Fruit fly (Drosophila melanogaster) whole organism, pupa: ENCODE results near the gene CG7992.

Source experiments
- CG10348 ChIP-seq: fragments of 200-800 bp; sonication (Bioruptor generic); IDR thresholded peaks from 2 replicates; pipeline ENCODE4 v1.3.6; 2022; ENCODE audit warnings: missing biosample characterization, missing genetic modification characterization
- CG12605 ChIP-seq: fragments of 200-800 bp; sonication (Bioruptor generic); IDR thresholded peaks from 2 replicates; pipeline ENCODE4 v1.3.6; 2022; ENCODE audit warnings: missing biosample characterization, missing genetic modification characterization
- CG13204 ChIP-seq: fragments of 200-800 bp; sonication (Bioruptor generic); optimal IDR thresholded peaks from 2 replicates; lab custom pipeline; 2018; ENCODE audit warnings: missing biosample characterization, mild to moderate bottlenecking, missing genetic modification characterization, moderate library complexity
- CG14655 ChIP-seq: fragments of 200-800 bp; sonication (Bioruptor generic); optimal IDR thresholded peaks from 3 replicates; lab custom pipeline; 2017; ENCODE audit warnings: mild to moderate bottlenecking, missing biosample characterization, missing genetic modification reagents, missing genetic modification characterization
- CG15710 ChIP-seq: fragments of 200-800 bp; sonication (Bioruptor generic); optimal IDR thresholded peaks from 2 replicates; lab custom pipeline; 2018; ENCODE audit warnings: missing biosample characterization, mild to moderate bottlenecking, missing genetic modification characterization, moderate library complexity
- CG17806 ChIP-seq: fragments of 200-800 bp; sonication (Bioruptor generic); optimal IDR thresholded peaks from 2 replicates; lab custom pipeline; 2018; ENCODE audit warnings: missing biosample characterization, mild to moderate bottlenecking, missing genetic modification characterization, moderate library complexity
- CG32121 ChIP-seq: fragments of 200-800 bp; sonication (Bioruptor generic); IDR thresholded peaks from 2 replicates; pipeline ENCODE4 v1.3.6; 2022; ENCODE audit warnings: missing biosample characterization, missing genetic modification characterization
- CG34367 ChIP-seq: fragments of 200-800 bp; sonication (Bioruptor generic); optimal IDR thresholded peaks from 2 replicates; lab custom pipeline; 2018; ENCODE audit warnings: missing biosample characterization, mild to moderate bottlenecking, missing genetic modification characterization
- CG4496 ChIP-seq: fragments of 200-800 bp; sonication (Bioruptor generic); IDR thresholded peaks from 3 replicates; pipeline ENCODE4 v1.3.6; 2022; ENCODE audit warnings: missing biosample characterization, missing genetic modification characterization
- CG8159 ChIP-seq: fragments of 200-800 bp; sonication (Bioruptor generic); optimal IDR thresholded peaks from 3 replicates; lab custom pipeline; 2018; ENCODE audit warnings: missing biosample characterization, mild to moderate bottlenecking, missing genetic modification characterization, moderate library complexity
- CG8301 ChIP-seq: fragments of 200-800 bp; sonication (Bioruptor generic); optimal IDR thresholded peaks from 2 replicates; lab custom pipeline; 2018; ENCODE audit warnings: missing biosample characterization, mild to moderate bottlenecking, missing genetic modification characterization
- CG9948 ChIP-seq: fragments of 200-800 bp; sonication (Bioruptor generic); optimal IDR thresholded peaks from 2 replicates; lab custom pipeline; 2018; ENCODE audit warnings: missing biosample characterization, mild to moderate bottlenecking, missing genetic modification characterization, moderate library complexity
- D1 ChIP-seq: fragments of 200-800 bp; sonication (Bioruptor generic); optimal IDR thresholded peaks from 2 replicates; lab custom pipeline; 2018; ENCODE audit warnings: missing biosample characterization, mild to moderate bottlenecking, missing genetic modification characterization, moderate library complexity
- EcR ChIP-seq: fragments of 200-800 bp; sonication (Bioruptor generic); optimal IDR thresholded peaks from 3 replicates; lab custom pipeline; 2019; ENCODE audit warnings: missing biosample characterization, missing genetic modification characterization, mild to moderate bottlenecking, moderate library complexity, missing genetic modification reagents
- Ets98B ChIP-seq: fragments of 200-800 bp; sonication (Bioruptor generic); IDR thresholded peaks from 2 replicates; pipeline ENCODE4 v1.3.6; 2022; ENCODE audit warnings: missing biosample characterization, missing genetic modification characterization
- Pif1A ChIP-seq: fragments of 200-800 bp; sonication (Bioruptor generic); optimal IDR thresholded peaks from 3 replicates; lab custom pipeline; 2016; ENCODE audit warnings: missing biosample characterization, missing genetic modification characterization
- Pif1B ChIP-seq: fragments of 200-800 bp; sonication (Bioruptor generic); optimal IDR thresholded peaks from 3 replicates; lab custom pipeline; 2016; ENCODE audit warnings: missing biosample characterization, missing genetic modification characterization
- Snoo ChIP-seq: fragments of 200-800 bp; sonication (Bioruptor generic); optimal IDR thresholded peaks from 3 replicates; lab custom pipeline; 2017; ENCODE audit warnings: missing biosample characterization, mild to moderate bottlenecking, missing genetic modification characterization, inconsistent platforms
- fd96Ca ChIP-seq: fragments of 200-800 bp; sonication (Bioruptor generic); IDR thresholded peaks from 3 replicates; pipeline ENCODE4 v1.3.6; 2022; ENCODE audit warnings: missing biosample characterization, missing genetic modification characterization
- gl ChIP-seq: fragments of 200-800 bp; sonication (Bioruptor generic); optimal IDR thresholded peaks from 2 replicates; lab custom pipeline; 2018; ENCODE audit warnings: missing biosample characterization, mild to moderate bottlenecking, missing genetic modification characterization
- rn ChIP-seq: fragments of 200-800 bp; sonication (Bioruptor generic); IDR thresholded peaks from 2 replicates; pipeline ENCODE4 v1.3.6; 2022; ENCODE audit warnings: missing biosample characterization, missing genetic modification characterization

The CG7992 gene

dm6 chrX:19243379-19243834 is 3.6 kb downstream of the CG7992 start, which contains the start of gene CG7889:
CG7889 (plus strand) TSS chrX:19243631.
- TF ChIP-seq CG17806 (no peak), fd96Ca (no peak), CG15710 (no peak), CG32121 (no peak), Ets98B (GFP tag; lab: Robert Waterston, UW) (no peak), CG9948 (tag; lab: Kevin White, UChicago) (no peak), CG12605 (GFP tag; lab: Robert Waterston, UW) (peak; percentile 17; the same call in 1 of the 2 replicates), Pif1B (GFP tag; lab: Kevin White, UChicago) (no peak), CG4496 (GFP tag; lab: Robert Waterston, UW) (no peak), D1 (tag; lab: Kevin White, UChicago) (peak; percentile 8), CG14655 (GFP tag; lab: Kevin White, UChicago) (no peak), gl (tag; lab: Kevin White, UChicago) (no peak), CG8159 (tag; lab: Kevin White, UChicago) (peak; percentile 48), CG10348 (GFP tag; lab: Robert Waterston, UW) (no peak), CG8301 (tag; lab: Kevin White, UChicago) (peak; percentile 31), CG13204 (GFP tag; lab: Kevin White, UChicago) (no peak), CG34367 (tag; lab: Kevin White, UChicago) (no peak), Pif1A (GFP tag; lab: Kevin White, UChicago) (peak; percentile 31), Snoo (no peak), rn (GFP tag; lab: Robert Waterston, UW) (no peak), EcR (no peak)
- TF ChIP-seq, all 21 proteins: peak for 5

- TF ChIP-seq CG14655 (GFP tag; lab: Kevin White, UChicago), result no peak
- no peak for TF ChIP-seq fd96Ca
- no peak for TF ChIP-seq Pif1A (GFP tag; lab: Kevin White, UChicago)
- no peak for TF ChIP-seq CG8159 (tag; lab: Kevin White, UChicago)
- TF ChIP-seq CG10348 (GFP tag; lab: Robert Waterston, UW), result no peak
- TF ChIP-seq rn (GFP tag; lab: Robert Waterston, UW), result no peak
- TF ChIP-seq CG4496 (GFP tag; lab: Robert Waterston, UW), result no peak
- TF ChIP-seq CG15710, result no peak
- TF ChIP-seq CG32121, result no peak
- TF ChIP-seq D1 (tag; lab: Kevin White, UChicago), result no peak
- TF ChIP-seq gl (tag; lab: Kevin White, UChicago), result no peak
- TF ChIP-seq EcR, result no peak
- no peak for TF ChIP-seq CG12605 (GFP tag; lab: Robert Waterston, UW)
Measured at dm6 chrX:19241790-19242373, 5.2 kb downstream of the CG7992 start, which contains the start of gene CG14196. CG14196 (minus strand) TSS chrX:19241840.

dm6 chrX:19240230-19240839 is 6.7 kb downstream of the CG7992 start:
- TF ChIP-seq Pif1B (GFP tag; lab: Kevin White, UChicago) (no peak), CG12605 (GFP tag; lab: Robert Waterston, UW) (no peak), CG34367 (tag; lab: Kevin White, UChicago) (no peak), fd96Ca (no peak), CG15710 (no peak), rn (GFP tag; lab: Robert Waterston, UW) (no peak), Ets98B (GFP tag; lab: Robert Waterston, UW) (no peak), CG9948 (tag; lab: Kevin White, UChicago) (no peak), CG13204 (GFP tag; lab: Kevin White, UChicago) (no peak), CG8301 (tag; lab: Kevin White, UChicago) (no peak), CG8159 (tag; lab: Kevin White, UChicago) (no peak), Snoo (no peak), CG4496 (GFP tag; lab: Robert Waterston, UW) (no peak), CG17806 (no peak)

- TF ChIP-seq Pif1B (GFP tag; lab: Kevin White, UChicago), result no peak
Measured at dm6 chrX:19239365-19239764, 7.7 kb downstream of the CG7992 start.

dm6 chrX:19238613-19239012 is 8.4 kb downstream of the CG7992 start:
- TF ChIP-seq CG9948 (tag; lab: Kevin White, UChicago) (no peak), CG8301 (tag; lab: Kevin White, UChicago) (no peak), CG12605 (GFP tag; lab: Robert Waterston, UW) (no peak), CG10348 (GFP tag; lab: Robert Waterston, UW) (no peak), gl (tag; lab: Kevin White, UChicago) (no peak), Pif1A (GFP tag; lab: Kevin White, UChicago) (no peak)

dm6 chrX:19229855-19230433 is 17.1 kb downstream of the CG7992 start:
- TF ChIP-seq CG12605 (GFP tag; lab: Robert Waterston, UW) (0 out of 2 replicates have a peak, but pooled peaks have one; percentile 11), Pif1A (GFP tag; lab: Kevin White, UChicago) (peak; percentile 74), rn (GFP tag; lab: Robert Waterston, UW) (no peak), CG17806 (peak; percentile 51), Ets98B (GFP tag; lab: Robert Waterston, UW) (peak; percentile 42; the same call in 1 of the 2 replicates), EcR (no peak), CG34367 (tag; lab: Kevin White, UChicago) (peak; percentile 20), fd96Ca (0 out of 3 replicates have a peak, but pooled peaks have one; percentile 31), CG9948 (tag; lab: Kevin White, UChicago) (no peak), gl (tag; lab: Kevin White, UChicago) (no peak), CG14655 (GFP tag; lab: Kevin White, UChicago) (peak; percentile 79), CG4496 (GFP tag; lab: Robert Waterston, UW) (no peak), D1 (tag; lab: Kevin White, UChicago) (peak; percentile 45), CG10348 (GFP tag; lab: Robert Waterston, UW) (no peak), CG8159 (tag; lab: Kevin White, UChicago) (peak; percentile 66), CG15710 (peak; percentile 49), CG8301 (tag; lab: Kevin White, UChicago) (peak; percentile 82), Pif1B (GFP tag; lab: Kevin White, UChicago) (peak; percentile 54), CG13204 (GFP tag; lab: Kevin White, UChicago) (no peak), CG32121 (no peak)
